Worm (Caenorhabditis elegans) whole organism, young adult: ENCODE data around the gene mrpl-18.
A peak's percentile ranks its signal among the peaks of the same experiment; 100 is the strongest.

Source experiments
- B0261.1 ChIP-seq: sonication (generic microtip); optimal IDR thresholded peaks from 2 replicates; lab custom pipeline; 2016; ENCODE audit warnings: mild to moderate bottlenecking, missing genetic modification characterization, moderate library complexity, missing compliant biosample characterization
- C17E4.6 ChIP-seq: fragments of 200-800 bp; sonication (Bioruptor generic); IDR thresholded peaks from 2 replicates; pipeline ENCODE4 v1.3.6; 2022; ENCODE audit warnings: missing genetic modification reagents, missing genetic modification characterization, missing compliant biosample characterization
- F10E7.11 ChIP-seq: sonication (generic microtip); optimal IDR thresholded peaks from 2 replicates; lab custom pipeline; 2017; ENCODE audit warnings: mild to moderate bottlenecking, missing genetic modification characterization, moderate library complexity, missing compliant biosample characterization
- F22D6.2 ChIP-seq: sonication (generic microtip); optimal IDR thresholded peaks from 2 replicates; lab custom pipeline; 2016; ENCODE audit warnings: mild to moderate bottlenecking, missing genetic modification characterization, missing compliant biosample characterization
- F23B12.7 ChIP-seq: sonication (generic microtip); optimal IDR thresholded peaks from 2 replicates; lab custom pipeline; 2017; ENCODE audit warnings: missing genetic modification characterization, mild to moderate bottlenecking, missing compliant biosample characterization, antibody characterized with exemption, moderate library complexity; ENCODE audit not compliant: insufficient read depth
- F39B2.1 ChIP-seq: fragments of 200-800 bp; sonication (Bioruptor generic); IDR thresholded peaks from 2 replicates; pipeline ENCODE4 v1.3.6; 2022; ENCODE audit warnings: missing genetic modification reagents, missing genetic modification characterization, missing compliant biosample characterization
- F49E8.2 ChIP-seq: sonication (generic microtip); optimal IDR thresholded peaks from 3 replicates; lab custom pipeline; 2017; ENCODE audit warnings: missing genetic modification characterization, mild to moderate bottlenecking, missing compliant biosample characterization, antibody characterized with exemption, moderate library complexity; ENCODE audit not compliant: insufficient read depth
- F57A8.1 ChIP-seq: fragments of 200-800 bp; sonication (Bioruptor generic); optimal IDR thresholded peaks from 2 replicates; lab custom pipeline; 2018; ENCODE audit warnings: mild to moderate bottlenecking, missing genetic modification characterization, moderate library complexity, missing compliant biosample characterization
- K12H6.12 ChIP-seq: fragments of 200-800 bp; sonication (Bioruptor generic); optimal IDR thresholded peaks from 2 replicates; lab custom pipeline; 2018; ENCODE audit warnings: mild to moderate bottlenecking, missing genetic modification characterization, missing compliant biosample characterization
- Y53F4B.3 ChIP-seq: fragments of 200-800 bp; sonication (Bioruptor generic); IDR thresholded peaks from 2 replicates; pipeline ENCODE4 v1.3.6; 2022; ENCODE audit warnings: missing genetic modification reagents, missing genetic modification characterization, missing compliant biosample characterization
- Y56A3A.18 ChIP-seq: fragments of 200-800 bp; sonication (Bioruptor generic); IDR thresholded peaks from 2 replicates; pipeline ENCODE4 v1.3.6; 2022; ENCODE audit warnings: missing genetic modification reagents, missing genetic modification characterization, missing compliant biosample characterization
- Y67H2A.10 ChIP-seq: fragments of 200-800 bp; sonication (Bioruptor generic); conservative IDR thresholded peaks from 2 replicates; pipeline ENCODE4 v1.3.6; 2022; ENCODE audit warnings: missing genetic modification reagents, missing genetic modification characterization, missing compliant biosample characterization
- Y79H2A.3 ChIP-seq: fragments of 200-800 bp; sonication (Bioruptor generic); conservative IDR thresholded peaks from 2 replicates; pipeline ENCODE4 v1.3.6; 2022; ENCODE audit warnings: missing genetic modification reagents, missing genetic modification characterization, missing compliant biosample characterization
- aptf-3 ChIP-seq: fragments of 200-800 bp; sonication (Bioruptor generic); IDR thresholded peaks from 2 replicates; pipeline ENCODE4 v1.3.6; 2022; ENCODE audit warnings: missing genetic modification characterization, missing compliant biosample characterization
- atf-7 ChIP-seq: sonication (generic microtip); optimal IDR thresholded peaks from 2 replicates; lab custom pipeline; 2017; ENCODE audit warnings: mild to moderate bottlenecking, missing genetic modification characterization, missing compliant biosample characterization
- attf-5 ChIP-seq: fragments of 200-800 bp; sonication (Bioruptor generic); optimal IDR thresholded peaks from 2 replicates; lab custom pipeline; 2018; ENCODE audit warnings: mild to moderate bottlenecking, missing genetic modification characterization, missing compliant biosample characterization
- bed-1 ChIP-seq: fragments of 200-800 bp; sonication (Bioruptor generic); IDR thresholded peaks from 2 replicates; pipeline ENCODE4 v1.3.6; 2022; ENCODE audit warnings: missing genetic modification reagents, missing genetic modification characterization, missing compliant biosample characterization
- ccch-3 ChIP-seq: fragments of 200-800 bp; sonication (Bioruptor generic); optimal IDR thresholded peaks from 2 replicates; lab custom pipeline; 2018; ENCODE audit warnings: mild to moderate bottlenecking, missing genetic modification characterization, missing compliant biosample characterization
- cebp-2 ChIP-seq: fragments of 200-800 bp; sonication (Bioruptor generic); IDR thresholded peaks from 2 replicates; pipeline ENCODE4 v1.3.6; 2022; ENCODE audit warnings: missing genetic modification characterization, missing compliant biosample characterization
- ceh-27 ChIP-seq: fragments of 200-800 bp; sonication (Bioruptor generic); optimal IDR thresholded peaks from 2 replicates; lab custom pipeline; 2018; ENCODE audit warnings: mild to moderate bottlenecking, missing genetic modification characterization, moderate library complexity, missing compliant biosample characterization
- ceh-91 ChIP-seq: fragments of 200-800 bp; sonication (Bioruptor generic); IDR thresholded peaks from 2 replicates; pipeline ENCODE4 v1.3.6; 2022; ENCODE audit warnings: missing genetic modification reagents, missing genetic modification characterization, missing compliant biosample characterization
- die-1 ChIP-seq: sonication (generic microtip); optimal IDR thresholded peaks from 2 replicates; lab custom pipeline; 2016; ENCODE audit warnings: missing genotype, mild to moderate bottlenecking, missing genetic modification characterization, missing compliant biosample characterization
- dpff-1 ChIP-seq: sonication (generic microtip); optimal IDR thresholded peaks from 2 replicates; lab custom pipeline; 2017; ENCODE audit warnings: mild to moderate bottlenecking, missing genetic modification characterization, missing compliant biosample characterization
- efl-1 ChIP-seq: fragments of 150-350 bp; optimal IDR thresholded peaks from 2 replicates; lab custom pipeline; 2014; ENCODE audit warnings: missing biosample characterization, missing genetic modification reagents, missing genetic modification characterization
- egl-44 ChIP-seq: fragments of 200-800 bp; sonication (Bioruptor generic); IDR thresholded peaks from 2 replicates; pipeline ENCODE4 v1.3.6; 2022; ENCODE audit warnings: missing genetic modification reagents, missing genetic modification characterization, missing compliant biosample characterization
- hrde-1 ChIP-seq: sonication (generic microtip); optimal IDR thresholded peaks from 2 replicates; lab custom pipeline; 2016; ENCODE audit warnings: missing genetic modification characterization, mild to moderate bottlenecking, missing compliant biosample characterization, moderate library complexity, missing genotype, missing genetic modification reagents, borderline replicate concordance
- let-526 ChIP-seq: fragments of 200-800 bp; sonication (Bioruptor generic); IDR thresholded peaks from 2 replicates; pipeline ENCODE4 v1.3.6; 2022; ENCODE audit warnings: missing genetic modification reagents, missing genetic modification characterization, missing compliant biosample characterization
- let-607 ChIP-seq, 2 experiments: fragments of 200-800 bp in 1 of 2; sonication (Bioruptor generic) in 1 of 2; sonication (generic microtip) in 1 of 2; optimal IDR thresholded peaks; 2 replicates each; lab custom pipeline; 2016 to 2018; ENCODE audit warnings: mild to moderate bottlenecking in 2 of 2, missing compliant biosample characterization in 2 of 2, missing genetic modification characterization in 2 of 2, moderate library complexity in 2 of 2, missing genotype in 1 of 2
- lin-54 ChIP-seq: fragments of 200-800 bp; sonication (Bioruptor generic); optimal IDR thresholded peaks from 2 replicates; lab custom pipeline; 2018; ENCODE audit warnings: mild to moderate bottlenecking, missing genetic modification characterization, missing compliant biosample characterization
- lir-1 ChIP-seq: fragments of 200-800 bp; sonication (Bioruptor generic); conservative IDR thresholded peaks from 2 replicates; pipeline ENCODE4 v1.3.6; 2022; ENCODE audit warnings: missing genetic modification reagents, missing genetic modification characterization, missing compliant biosample characterization
- lsl-1 ChIP-seq: fragments of 200-800 bp; sonication (Bioruptor generic); optimal IDR thresholded peaks from 2 replicates; lab custom pipeline; 2018; ENCODE audit warnings: mild to moderate bottlenecking, missing genetic modification characterization, moderate library complexity, missing compliant biosample characterization
- madf-10 ChIP-seq: sonication (generic microtip); optimal IDR thresholded peaks from 2 replicates; lab custom pipeline; 2016; ENCODE audit warnings: mild to moderate bottlenecking, missing genetic modification characterization, missing compliant biosample characterization
- mes-4 ChIP-seq: sonication (generic microtip); optimal IDR thresholded peaks from 2 replicates; lab custom pipeline; 2016; ENCODE audit warnings: missing genotype, missing genetic modification characterization, missing compliant biosample characterization
- nfya-1 ChIP-seq: sonication (generic microtip); optimal IDR thresholded peaks from 2 replicates; lab custom pipeline; 2017; ENCODE audit warnings: antibody characterized with exemption, missing compliant biosample characterization, missing genetic modification characterization, borderline replicate concordance; ENCODE audit not compliant: insufficient read depth
- nhr-80 ChIP-seq: sonication (generic microtip); optimal IDR thresholded peaks from 2 replicates; lab custom pipeline; 2016; ENCODE audit warnings: missing genetic modification characterization, missing compliant biosample characterization
- pbrm-1 ChIP-seq: fragments of 200-800 bp; sonication (Bioruptor generic); IDR thresholded peaks from 2 replicates; pipeline ENCODE4 v1.3.6; 2022; ENCODE audit warnings: missing genetic modification reagents, missing genetic modification characterization, missing compliant biosample characterization
- rcor-1 ChIP-seq: fragments of 200-800 bp; sonication (Bioruptor generic); IDR thresholded peaks from 2 replicates; pipeline ENCODE4 v1.3.6; 2022; ENCODE audit warnings: missing genetic modification reagents, missing genetic modification characterization, missing compliant biosample characterization
- repo-1 ChIP-seq: sonication (generic microtip); optimal IDR thresholded peaks from 2 replicates; lab custom pipeline; 2017; ENCODE audit warnings: mild to moderate bottlenecking, missing genetic modification characterization, missing compliant biosample characterization
- sea-2 ChIP-seq: fragments of 200-800 bp; sonication (Bioruptor generic); IDR thresholded peaks from 2 replicates; pipeline ENCODE4 v1.3.6; 2022; ENCODE audit warnings: missing genetic modification characterization, missing compliant biosample characterization
- snpc-3.4 ChIP-seq: sonication (generic microtip); optimal IDR thresholded peaks from 2 replicates; lab custom pipeline; 2017; ENCODE audit warnings: missing genetic modification characterization, mild to moderate bottlenecking, missing compliant biosample characterization, antibody characterized with exemption, moderate library complexity, missing genotype, missing genetic modification reagents
- sptf-2 ChIP-seq: fragments of 200-800 bp; sonication (Bioruptor generic); optimal IDR thresholded peaks from 2 replicates; lab custom pipeline; 2018; ENCODE audit warnings: mild to moderate bottlenecking, missing genetic modification characterization, missing compliant biosample characterization
- unc-130 ChIP-seq: sonication (generic microtip); optimal IDR thresholded peaks from 2 replicates; lab custom pipeline; 2016; ENCODE audit warnings: missing genetic modification reagents, missing genetic modification characterization, missing compliant biosample characterization
- unc-62 ChIP-seq: fragments of 150-350 bp; optimal IDR thresholded peaks from 2 replicates; lab custom pipeline; 2014; ENCODE audit warnings: missing biosample characterization, missing genetic modification reagents, missing genetic modification characterization
- ztf-25 ChIP-seq: fragments of 200-800 bp; sonication (Bioruptor generic); IDR thresholded peaks from 2 replicates; pipeline ENCODE4 v1.3.6; 2022; ENCODE audit warnings: missing genetic modification reagents, missing genetic modification characterization, missing compliant biosample characterization
- ztf-26 ChIP-seq: sonication (generic microtip); optimal IDR thresholded peaks from 2 replicates; lab custom pipeline; 2017; ENCODE audit warnings: missing genetic modification characterization, missing compliant biosample characterization
- ztf-28 ChIP-seq: fragments of 200-800 bp; sonication (Bioruptor generic); IDR thresholded peaks from 2 replicates; pipeline ENCODE4 v1.3.6; 2022; ENCODE audit warnings: missing genetic modification reagents, missing genetic modification characterization, missing compliant biosample characterization
- ztf-3 ChIP-seq: fragments of 200-800 bp; sonication (Bioruptor generic); optimal IDR thresholded peaks from 2 replicates; lab custom pipeline; 2018; ENCODE audit warnings: mild to moderate bottlenecking, missing genetic modification characterization, missing compliant biosample characterization

Gene mrpl-18

ce11 chrIII:8130177-8130902, 14.5 kb upstream of the mrpl-18 start, which contains the start of the genes rpl-21 and C14B9.10 (continued):
- peak; percentile 96 for TF ChIP-seq lsl-1
- peak; percentile 2 for TF ChIP-seq mes-4
- TF ChIP-seq ztf-26 = no peak
- TF ChIP-seq nfya-1 (tag; lab: Kevin White, UChicago) = no peak
- peak; percentile 36 for TF ChIP-seq nhr-80 (tag; lab: Kevin White, UChicago)
- TF ChIP-seq Y67H2A.10 (GFP tag; lab: Robert Waterston, UW) = no peak
- no peak for TF ChIP-seq cebp-2 (GFP tag; lab: Robert Waterston, UW)
- TF ChIP-seq snpc-3.4 (tag; lab: Kevin White, UChicago) = peak; percentile 89
- TF ChIP-seq egl-44 (GFP tag; lab: Robert Waterston, UW) = no peak
- no peak for TF ChIP-seq ccch-3
- TF ChIP-seq attf-5 (GFP tag; lab: Kevin White, UChicago) = peak; percentile 76
- no peak for TF ChIP-seq F10E7.11
- no peak for TF ChIP-seq K12H6.12 (tag; lab: Kevin White, UChicago)
- TF ChIP-seq hrde-1 = no peak
- TF ChIP-seq sea-2 (GFP tag; lab: Robert Waterston, UW) = no peak
- no peak for TF ChIP-seq ztf-3 (GFP tag; lab: Kevin White, UChicago)
- TF ChIP-seq let-526 (GFP tag; lab: Robert Waterston, UW) = no peak
- peak; percentile 26 for TF ChIP-seq madf-10 (tag; lab: Kevin White, UChicago)
- TF ChIP-seq pbrm-1 (GFP tag; lab: Robert Waterston, UW) = peak; percentile 89
- peak; percentile 55 for TF ChIP-seq efl-1 (GFP tag; lab: Kevin White, UChicago)
- no peak for TF ChIP-seq unc-62
- TF ChIP-seq lir-1 (GFP tag; lab: Robert Waterston, UW) = peak; percentile 20; the same call in 1 of the 2 replicates
- peak; percentile 76 for TF ChIP-seq rcor-1 (GFP tag; lab: Robert Waterston, UW)
- TF ChIP-seq F57A8.1 (GFP tag; lab: Kevin White, UChicago) = no peak
- peak; percentile 79 for TF ChIP-seq ceh-27
- peak; percentile 34 for TF ChIP-seq unc-130 (GFP tag; lab: Kevin White, UChicago)
- no peak for TF ChIP-seq bed-1 (GFP tag; lab: Robert Waterston, UW)
- no peak for TF ChIP-seq atf-7 (tag; lab: Kevin White, UChicago)
- no peak for TF ChIP-seq die-1
- peak; percentile 25; the same call in 1 of the 2 replicates for TF ChIP-seq C17E4.6 (GFP tag; lab: Robert Waterston, UW)
- peak; percentile 88 for TF ChIP-seq ceh-91
- no peak for TF ChIP-seq Y79H2A.3 (GFP tag; lab: Robert Waterston, UW)
- TF ChIP-seq sptf-2 (GFP tag; lab: Kevin White, UChicago) = no peak
- peak; percentile 82 for TF ChIP-seq F49E8.2 (tag; lab: Kevin White, UChicago)
- TF ChIP-seq F39B2.1 (GFP tag; lab: Robert Waterston, UW) = no peak
- no peak for TF ChIP-seq ztf-25 (GFP tag; lab: Robert Waterston, UW)
- peak in 1 of 2 experiments; percentile 59 for TF ChIP-seq let-607 (tag; optimal IDR thresholded peaks at IDR 0.05; lab: Kevin White, UChicago)
- peak; percentile 80 for TF ChIP-seq lin-54 (GFP tag; lab: Kevin White, UChicago)
- no peak for TF ChIP-seq aptf-3 (GFP tag; lab: Robert Waterston, UW)
- 0 out of 2 replicates have a peak, but pooled peaks have one; percentile 22 for TF ChIP-seq ztf-28
- no peak for TF ChIP-seq Y53F4B.3
- no peak for TF ChIP-seq Y56A3A.18 (GFP tag; lab: Robert Waterston, UW)
- TF ChIP-seq dpff-1 = no peak
- TF ChIP-seq B0261.1 (tag; lab: Kevin White, UChicago) = peak; percentile 3
- peak; percentile 83 for TF ChIP-seq F23B12.7 (tag; lab: Kevin White, UChicago)
- TF ChIP-seq repo-1 (tag; lab: Kevin White, UChicago) = no peak
- no peak for TF ChIP-seq F22D6.2 (tag; lab: Kevin White, UChicago)
